Fruit fly (Drosophila melanogaster): ENCODE results near the gene Arl8.

dm6 chr3R:8122198-8122970, 4.0 kb upstream of the Arl8 start, which contains the start of gene CG7878:
- no peak for TF ChIP-seq CG8478 (optimal IDR thresholded peaks at IDR 0.05)
- TF ChIP-seq EcR (GFP tag; optimal IDR thresholded peaks at IDR 0.05), result no peak
- no peak for TF ChIP-seq pan (optimal IDR thresholded peaks at IDR 0.05)
